Worm (Caenorhabditis elegans) whole organism, L4 larva: ENCODE data around the gene C02F12.8.

Source experiments
- R02D3.7 ChIP-seq: fragments of 150-350 bp; sonication (generic microtip); optimal IDR thresholded peaks from 3 replicates; lab custom pipeline; 2014; ENCODE audit warnings: missing biosample characterization, missing genetic modification characterization
- T20F7.1 ChIP-seq: fragments of 200-800 bp; sonication (Bioruptor generic); optimal IDR thresholded peaks from 2 replicates; lab custom pipeline; 2018; ENCODE audit warnings: mild to moderate bottlenecking, missing genetic modification characterization, missing compliant biosample characterization
- Y105C5A.15 ChIP-seq: fragments of 200-800 bp; sonication (Bioruptor generic); IDR thresholded peaks from 2 replicates; pipeline ENCODE4 v1.3.6; 2022; ENCODE audit warnings: missing genetic modification characterization, missing compliant biosample characterization
- Y5F2A.4 ChIP-seq: fragments of 200-800 bp; sonication (Bioruptor generic); optimal IDR thresholded peaks from 2 replicates; lab custom pipeline; 2018; ENCODE audit warnings: mild to moderate bottlenecking, missing genetic modification characterization, missing compliant biosample characterization
- Y75B8A.6 ChIP-seq: fragments of 200-800 bp; sonication (Bioruptor generic); IDR thresholded peaks from 2 replicates; pipeline ENCODE4 v1.3.6; 2022; ENCODE audit warnings: missing genetic modification reagents, missing genetic modification characterization, missing compliant biosample characterization
- ZK546.5 ChIP-seq, 2 experiments: sonication (generic microtip); optimal IDR thresholded peaks; 2 replicates each; lab custom pipeline; 2017; ENCODE audit warnings: missing biosample characterization in 2 of 2, missing genetic modification characterization in 2 of 2
- aha-1 ChIP-seq: fragments of 150-350 bp; peaks from one replicate; lab custom pipeline; 2014; ENCODE audit warnings: missing biosample characterization, missing genetic modification characterization
- arid-1 ChIP-seq: fragments of 200-800 bp; sonication (Bioruptor generic); conservative IDR thresholded peaks from 2 replicates; pipeline ENCODE4 v1.3.6; 2022; ENCODE audit warnings: missing genetic modification reagents, missing genetic modification characterization, missing compliant biosample characterization
- attf-4 ChIP-seq: sonication (generic microtip); optimal IDR thresholded peaks from 3 replicates; lab custom pipeline; 2017; ENCODE audit warnings: missing biosample characterization, missing genetic modification characterization
- ceh-20 ChIP-seq: fragments of 200-800 bp; sonication (Bioruptor generic); IDR thresholded peaks from 2 replicates; pipeline ENCODE4 v1.3.6; 2022; ENCODE audit warnings: missing genetic modification reagents, missing genetic modification characterization, missing compliant biosample characterization
- ceh-44 ChIP-seq: fragments of 200-800 bp; sonication (Bioruptor generic); IDR thresholded peaks from 2 replicates; pipeline ENCODE4 v1.3.6; 2022; ENCODE audit warnings: missing genetic modification reagents, missing genetic modification characterization, missing compliant biosample characterization
- ceh-62 ChIP-seq: sonication (generic microtip); optimal IDR thresholded peaks from 2 replicates; lab custom pipeline; 2017; ENCODE audit warnings: missing biosample characterization, missing genetic modification characterization
- ceh-82 ChIP-seq: sonication (generic microtip); optimal IDR thresholded peaks from 2 replicates; lab custom pipeline; 2017; ENCODE audit warnings: missing biosample characterization, missing genetic modification characterization
- ces-1 ChIP-seq: fragments of 150-350 bp; sonication (generic microtip); optimal IDR thresholded peaks from 4 replicates; lab custom pipeline; 2014; ENCODE audit warnings: missing biosample characterization, missing genetic modification reagents, missing genetic modification characterization
- cey-2 ChIP-seq: sonication (generic microtip); optimal IDR thresholded peaks from 3 replicates; lab custom pipeline; 2017; ENCODE audit warnings: missing genetic modification characterization, mild to moderate bottlenecking, missing compliant biosample characterization, antibody characterized with exemption, borderline replicate concordance; ENCODE audit not compliant: insufficient read depth
- ctbp-1 ChIP-seq: fragments of 200-800 bp; sonication (Bioruptor generic); IDR thresholded peaks from 2 replicates; pipeline ENCODE4 v1.3.6; 2022; ENCODE audit warnings: missing genetic modification reagents, missing genetic modification characterization, missing compliant biosample characterization
- daf-12 ChIP-seq: fragments of 150-350 bp; optimal IDR thresholded peaks from 2 replicates; lab custom pipeline; 2014; ENCODE audit warnings: missing biosample characterization, missing genetic modification reagents, missing genetic modification characterization
- daf-8 ChIP-seq: fragments of 200-800 bp; sonication (Bioruptor generic); IDR thresholded peaks from 2 replicates; pipeline ENCODE4 v1.3.6; 2022; ENCODE audit warnings: missing genetic modification characterization, missing compliant biosample characterization
- dmd-9 ChIP-seq: fragments of 200-800 bp; sonication (Bioruptor generic); IDR thresholded peaks from 2 replicates; pipeline ENCODE4 v1.3.6; 2022; ENCODE audit warnings: missing genetic modification reagents, missing genetic modification characterization, missing compliant biosample characterization
- dve-1 ChIP-seq: sonication (generic microtip); optimal IDR thresholded peaks from 2 replicates; lab custom pipeline; 2017; ENCODE audit warnings: antibody characterized with exemption, mild to moderate bottlenecking, missing genetic modification characterization, missing compliant biosample characterization; ENCODE audit not compliant: insufficient read depth
- fkh-10 ChIP-seq: fragments of 150-350 bp; optimal IDR thresholded peaks from 2 replicates; lab custom pipeline; 2014; ENCODE audit warnings: missing biosample characterization, missing genetic modification reagents, missing genetic modification characterization
- gei-8 ChIP-seq: fragments of 200-800 bp; sonication (Bioruptor generic); optimal IDR thresholded peaks from 2 replicates; lab custom pipeline; 2018; ENCODE audit warnings: mild to moderate bottlenecking, missing genetic modification characterization, missing compliant biosample characterization
- hlh-30 ChIP-seq: sonication (generic microtip); optimal IDR thresholded peaks from 2 replicates; lab custom pipeline; 2017; ENCODE audit warnings: antibody characterized with exemption, mild to moderate bottlenecking, missing genetic modification characterization, missing compliant biosample characterization; ENCODE audit not compliant: insufficient read depth
- hmg-1.1 ChIP-seq: fragments of 200-800 bp; sonication (Bioruptor generic); IDR thresholded peaks from 2 replicates; pipeline ENCODE4 v1.3.6; 2022; ENCODE audit warnings: missing genetic modification reagents, missing genetic modification characterization, missing compliant biosample characterization
- lim-7 ChIP-seq: fragments of 200-800 bp; sonication (Bioruptor generic); IDR thresholded peaks from 2 replicates; pipeline ENCODE4 v1.3.6; 2022; ENCODE audit warnings: missing genetic modification characterization, missing compliant biosample characterization
- lin-29 ChIP-seq: fragments of 200-800 bp; sonication (Bioruptor generic); IDR thresholded peaks from 2 replicates; pipeline ENCODE4 v1.3.6; 2022; ENCODE audit warnings: missing genetic modification reagents, missing genetic modification characterization, missing compliant biosample characterization
- madf-5 ChIP-seq, 2 experiments: fragments of 200-800 bp; sonication (Bioruptor generic); IDR thresholded peaks; 2 replicates each; pipeline ENCODE4 v1.3.6; 2022; ENCODE audit warnings: missing compliant biosample characterization in 2 of 2, missing genetic modification characterization in 2 of 2
- madf-9 ChIP-seq: fragments of 200-800 bp; sonication (Bioruptor generic); conservative IDR thresholded peaks from 2 replicates; pipeline ENCODE4 v1.3.6; 2022; ENCODE audit warnings: missing genetic modification reagents, missing genetic modification characterization, missing compliant biosample characterization
- mdl-1 ChIP-seq, 2 experiments: fragments of 150-350 bp in 1 of 2; sonication (generic microtip) in 1 of 2; optimal IDR thresholded peaks; 2 replicates each; lab custom pipeline; 2014 to 2017; ENCODE audit warnings: missing biosample characterization in 2 of 2, missing genetic modification characterization in 2 of 2
- mxl-2 ChIP-seq: fragments of 200-800 bp; sonication (Bioruptor generic); conservative IDR thresholded peaks from 2 replicates; pipeline ENCODE4 v1.3.6; 2022; ENCODE audit warnings: missing genetic modification reagents, missing genetic modification characterization, missing compliant biosample characterization
- nhr-102 ChIP-seq: sonication (generic microtip); optimal IDR thresholded peaks from 2 replicates; lab custom pipeline; 2016; ENCODE audit warnings: mild to moderate bottlenecking, missing genetic modification characterization, moderate library complexity, missing compliant biosample characterization
- nhr-237 ChIP-seq: sonication (generic microtip); optimal IDR thresholded peaks from 2 replicates; lab custom pipeline; 2017; ENCODE audit warnings: missing biosample characterization, missing genetic modification characterization
- nhr-41 ChIP-seq: fragments of 200-800 bp; sonication (Bioruptor generic); IDR thresholded peaks from 2 replicates; pipeline ENCODE4 v1.3.6; 2022; ENCODE audit warnings: missing genetic modification reagents, missing genetic modification characterization, missing compliant biosample characterization
- nhr-76 ChIP-seq: fragments of 150-350 bp; optimal IDR thresholded peaks from 2 replicates; lab custom pipeline; 2014; ENCODE audit warnings: missing biosample characterization, missing genetic modification characterization
- pha-4 ChIP-seq, 2 experiments: fragments of 150-350 bp in 1 of 2; fragments of 200-800 bp in 1 of 2; sonication (Bioruptor generic) in 1 of 2; IDR thresholded peaks in 1 of 2; optimal IDR thresholded peaks in 1 of 2; 2 replicates each; pipeline versions ENCODE4 v1.3.6 to Lab custom; 2014 to 2022; ENCODE audit warnings: missing genetic modification characterization in 2 of 2, missing genetic modification reagents in 2 of 2, missing biosample characterization in 1 of 2, missing compliant biosample characterization in 1 of 2
- php-3 ChIP-seq: fragments of 200-800 bp; sonication (Bioruptor generic); IDR thresholded peaks from 2 replicates; pipeline ENCODE4 v1.3.6; 2022; ENCODE audit warnings: missing genetic modification reagents, missing genetic modification characterization, missing compliant biosample characterization
- set-16 ChIP-seq: fragments of 200-800 bp; sonication (Bioruptor generic); IDR thresholded peaks from 2 replicates; pipeline ENCODE4 v1.3.6; 2022; ENCODE audit warnings: missing genetic modification reagents, missing genetic modification characterization, missing compliant biosample characterization
- skn-1 ChIP-seq: fragments of 150-350 bp; optimal IDR thresholded peaks from 2 replicates; lab custom pipeline; 2014; ENCODE audit warnings: missing biosample characterization, missing genetic modification characterization
- tag-97 ChIP-seq: fragments of 200-800 bp; sonication (Bioruptor generic); IDR thresholded peaks from 2 replicates; pipeline ENCODE4 v1.3.6; 2022; ENCODE audit warnings: missing genetic modification characterization, missing compliant biosample characterization
- unc-39 ChIP-seq: sonication (generic microtip); optimal IDR thresholded peaks from 2 replicates; lab custom pipeline; 2017; ENCODE audit warnings: missing biosample characterization, missing genetic modification characterization
- unc-62 ChIP-seq, 3 experiments: fragments of 150-350 bp in 1 of 3; sonication (generic microtip); optimal IDR thresholded peaks in 2 of 3; peaks in 1 of 3; 1 replicate in 1 of 3; 2 replicates in 2 of 3; lab custom pipeline; 2014 to 2017; ENCODE audit warnings: missing biosample characterization in 3 of 3, missing genetic modification characterization in 3 of 3, missing genetic modification reagents in 3 of 3, missing genotype in 1 of 3
- vab-7 ChIP-seq: fragments of 200-800 bp; sonication (Bioruptor generic); IDR thresholded peaks from 2 replicates; pipeline ENCODE4 v1.3.6; 2022; ENCODE audit warnings: missing genetic modification reagents, missing genetic modification characterization, missing compliant biosample characterization
- zag-1 ChIP-seq: fragments of 150-350 bp; optimal IDR thresholded peaks from 2 replicates; lab custom pipeline; 2014; ENCODE audit warnings: missing biosample characterization, missing genetic modification characterization
- zfp-2 ChIP-seq: sonication (generic microtip); optimal IDR thresholded peaks from 2 replicates; lab custom pipeline; 2016; ENCODE audit warnings: mild to moderate bottlenecking, missing genetic modification characterization, missing compliant biosample characterization
- zip-2 ChIP-seq: fragments of 150-350 bp; optimal IDR thresholded peaks from 2 replicates; lab custom pipeline; 2014; ENCODE audit warnings: missing biosample characterization, missing genetic modification characterization
- ztf-7 ChIP-seq: fragments of 150-350 bp; optimal IDR thresholded peaks from 2 replicates; lab custom pipeline; 2014; ENCODE audit warnings: missing biosample characterization, missing genetic modification characterization

Gene C02F12.8

DNA sequence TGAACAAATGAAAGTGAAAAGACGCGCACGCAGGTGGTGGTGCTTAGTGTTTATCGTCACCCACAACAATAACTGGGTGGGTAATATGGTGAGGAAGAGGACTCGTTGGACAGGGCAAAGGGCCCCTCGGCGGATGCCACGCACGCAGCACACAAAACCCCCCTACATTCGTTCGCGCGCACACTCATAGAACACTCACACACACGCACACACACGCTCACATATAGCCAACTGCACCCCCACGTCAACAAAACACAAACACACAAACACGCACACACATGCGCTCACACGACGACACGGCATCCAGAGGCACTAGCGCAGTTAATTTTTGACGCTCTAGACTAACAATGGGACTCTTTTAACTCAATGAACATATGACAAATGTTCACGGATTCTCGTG, 1.1 kb upstream of the C02F12.8 start (continued):
- peak; percentile 77 for TF ChIP-seq ctbp-1 (GFP tag; lab: Robert Waterston, UW)
- no peak for TF ChIP-seq unc-39 (tag; lab: Kevin White, UChicago)
- TF ChIP-seq daf-12 (tag; lab: Kevin White, UChicago): no peak
- TF ChIP-seq dmd-9 (GFP tag; lab: Robert Waterston, UW): no peak
- TF ChIP-seq attf-4 (tag; lab: Kevin White, UChicago): no peak
- no peak for TF ChIP-seq ztf-7 (tag; lab: Kevin White, UChicago)
- TF ChIP-seq nhr-102 (tag; lab: Kevin White, UChicago): no peak
- TF ChIP-seq set-16 (GFP tag; lab: Robert Waterston, UW): peak; percentile 48; the same call in 1 of the 2 replicates
- no peak for TF ChIP-seq Y5F2A.4
- TF ChIP-seq nhr-41 (GFP tag; lab: Robert Waterston, UW): no peak
- TF ChIP-seq daf-8: no peak
- peak; percentile 99 for TF ChIP-seq aha-1 (tag; lab: Kevin White, UChicago)
- peak; percentile 4 for TF ChIP-seq dve-1 (tag; lab: Kevin White, UChicago)
- no peak for TF ChIP-seq nhr-76 (tag; lab: Kevin White, UChicago)
- TF ChIP-seq mdl-1 (tag; optimal IDR thresholded peaks at IDR 0.05; lab: Kevin White, UChicago): peak in 1 of 2 experiments; percentile 83
- no peak for TF ChIP-seq ceh-44
- TF ChIP-seq arid-1 (GFP tag; lab: Robert Waterston, UW): no peak
- peak; percentile 83 for TF ChIP-seq hmg-1.1
- no peak for TF ChIP-seq ceh-62 (tag; lab: Kevin White, UChicago)
- no peak for TF ChIP-seq zip-2 (tag; lab: Kevin White, UChicago)
- TF ChIP-seq T20F7.1 (GFP tag; lab: Kevin White, UChicago): no peak
- peak; percentile 78 for TF ChIP-seq hlh-30
- no peak for TF ChIP-seq gei-8 (GFP tag; lab: Kevin White, UChicago)
- TF ChIP-seq nhr-237: no peak
- TF ChIP-seq ZK546.5 (tag; optimal IDR thresholded peaks at IDR 0.05; lab: Kevin White, UChicago): no peak
- TF ChIP-seq cey-2 (tag; lab: Kevin White, UChicago): no peak
- no peak for TF ChIP-seq zfp-2 (tag; lab: Kevin White, UChicago)
- TF ChIP-seq lim-7 (GFP tag; lab: Robert Waterston, UW): 0 out of 2 replicates have a peak, but pooled peaks have one; percentile 7
- TF ChIP-seq, all 104 proteins: peak for 28

- no peak for TF ChIP-seq ceh-82 (tag; lab: Kevin White, UChicago)
- no peak for TF ChIP-seq R02D3.7 (tag; lab: Kevin White, UChicago)
- TF ChIP-seq mxl-2 (GFP tag; lab: Robert Waterston, UW): no peak
- TF ChIP-seq Y75B8A.6 (GFP tag; lab: Robert Waterston, UW): no peak
- peak; percentile 93 for TF ChIP-seq aha-1 (tag; lab: Kevin White, UChicago)
- TF ChIP-seq zfp-2 (tag; lab: Kevin White, UChicago): no peak
- peak in 1 of 2 experiments; percentile 1 for TF ChIP-seq unc-62 (GFP tag; optimal IDR thresholded peaks at IDR 0.05 in 1 of 2; lab: Kevin White, UChicago)
- no peak for TF ChIP-seq unc-62 (tag; optimal IDR thresholded peaks at IDR 0.05; lab: Kevin White, UChicago)
These were observed 3.2 kb downstream of the C02F12.8 start for ce11 chrX:3689802-3690201.

ce11 chrX:3689155-3689719, 3.8 kb downstream of the C02F12.8 start, which contains the start of gene tag-278:
Gene tag-278 (minus strand): TSS chrX:3689205.
- TF ChIP-seq ces-1 (GFP tag; lab: Kevin White, UChicago) (no peak), unc-39 (tag; lab: Kevin White, UChicago) (no peak), fkh-10 (GFP tag; lab: Kevin White, UChicago) (no peak), unc-62 (GFP tag; optimal IDR thresholded peaks at IDR 0.05 in 1 of 2; lab: Kevin White, UChicago) (no peak), unc-62 (tag; optimal IDR thresholded peaks at IDR 0.05; lab: Kevin White, UChicago) (no peak), php-3 (no peak), tag-97 (GFP tag; lab: Robert Waterston, UW) (no peak), lin-29 (no peak), madf-5 (GFP tag; IDR thresholded peaks at IDR 0.05; lab: Robert Waterston, UW) (no peak), daf-12 (tag; lab: Kevin White, UChicago) (no peak), skn-1 (tag; lab: Kevin White, UChicago) (no peak), vab-7 (GFP tag; lab: Robert Waterston, UW) (no peak), madf-9 (GFP tag; lab: Robert Waterston, UW) (0 out of 2 replicates have a peak, but pooled peaks have one; percentile 21), pha-4 (GFP tag; IDR thresholded peaks at IDR 0.05; lab: Robert Waterston, UW) (no peak), pha-4 (tag; optimal IDR thresholded peaks at IDR 0.05; lab: Kevin White, UChicago) (no peak), Y105C5A.15 (no peak), ceh-20 (GFP tag; lab: Robert Waterston, UW) (no peak), gei-8 (GFP tag; lab: Kevin White, UChicago) (no peak), zag-1 (tag; lab: Kevin White, UChicago) (no peak), dve-1 (tag; lab: Kevin White, UChicago) (no peak), nhr-102 (tag; lab: Kevin White, UChicago) (no peak), nhr-41 (GFP tag; lab: Robert Waterston, UW) (no peak)
